Fruit fly (Drosophila melanogaster) whole organism, adult: ENCODE results near the gene Gbeta13F.

Experiments used
- CG11617 ChIP-seq: fragments of 200-800 bp; sonication (Bioruptor generic); optimal IDR thresholded peaks from 2 replicates; lab custom pipeline; 2017; ENCODE audit warnings: mild to moderate bottlenecking, missing biosample characterization, missing genetic modification reagents, missing genetic modification characterization
- CG12768 ChIP-seq: fragments of 200-800 bp; sonication (Bioruptor generic); optimal IDR thresholded peaks from 2 replicates; lab custom pipeline; 2017; ENCODE audit warnings: missing biosample characterization, missing genetic modification characterization, mild to moderate bottlenecking, moderate library complexity, missing genetic modification reagents
- CG14711 ChIP-seq: fragments of 200-800 bp; sonication (Bioruptor generic); optimal IDR thresholded peaks from 2 replicates; lab custom pipeline; 2018; ENCODE audit warnings: missing biosample characterization, mild to moderate bottlenecking, missing genetic modification characterization, moderate library complexity
- CG1620 ChIP-seq: fragments of 200-800 bp; sonication (Bioruptor generic); optimal IDR thresholded peaks from 2 replicates; lab custom pipeline; 2016; ENCODE audit warnings: missing biosample characterization, missing genetic modification characterization
- CG33017 ChIP-seq: fragments of 200-800 bp; sonication (Bioruptor generic); optimal IDR thresholded peaks from 2 replicates; lab custom pipeline; 2018; ENCODE audit warnings: missing biosample characterization, mild to moderate bottlenecking, missing genetic modification characterization, moderate library complexity
- CG5204 ChIP-seq: fragments of 200-800 bp; sonication (Bioruptor generic); optimal IDR thresholded peaks from 2 replicates; lab custom pipeline; 2016; ENCODE audit warnings: missing biosample characterization, missing genetic modification characterization
- CG7045 ChIP-seq: fragments of 200-800 bp; sonication (Bioruptor generic); optimal IDR thresholded peaks from 2 replicates; lab custom pipeline; 2017; ENCODE audit warnings: missing biosample characterization, mild to moderate bottlenecking, missing genetic modification characterization
- CG7101 ChIP-seq: fragments of 200-800 bp; sonication (Bioruptor generic); optimal IDR thresholded peaks from 2 replicates; lab custom pipeline; 2018; ENCODE audit warnings: missing biosample characterization, mild to moderate bottlenecking, missing genetic modification characterization, moderate library complexity
- Clk ChIP-seq: fragments of 200-800 bp; sonication (Bioruptor generic); optimal IDR thresholded peaks from 2 replicates; lab custom pipeline; 2017; ENCODE audit warnings: missing biosample characterization, missing genetic modification characterization
- Crg-1 ChIP-seq: fragments of 200-800 bp; sonication (Bioruptor generic); optimal IDR thresholded peaks from 2 replicates; lab custom pipeline; 2016; ENCODE audit warnings: missing biosample characterization, missing genetic modification characterization
- Hr96 ChIP-seq: fragments of 200-800 bp; sonication (Bioruptor generic); optimal IDR thresholded peaks from 2 replicates; lab custom pipeline; 2016; ENCODE audit warnings: missing biosample characterization, missing genetic modification characterization
- Mnt ChIP-seq: fragments of 200-800 bp; sonication (Bioruptor generic); optimal IDR thresholded peaks from 2 replicates; lab custom pipeline; 2016; ENCODE audit warnings: missing biosample characterization, mild to moderate bottlenecking, missing genetic modification characterization
- bab1 ChIP-seq: fragments of 200-800 bp; sonication (Bioruptor generic); optimal IDR thresholded peaks from 3 replicates; lab custom pipeline; 2019; ENCODE audit warnings: missing biosample characterization, mild to moderate bottlenecking, missing genetic modification characterization, moderate library complexity
- cic ChIP-seq: fragments of 200-800 bp; sonication (Bioruptor generic); optimal IDR thresholded peaks from 2 replicates; lab custom pipeline; 2017; ENCODE audit warnings: missing biosample characterization, mild to moderate bottlenecking, missing genetic modification characterization, moderate library complexity
- cnc ChIP-seq, 2 experiments: fragments of >200 bp; optimal IDR thresholded peaks; 2 replicates each; lab custom pipeline; 2017
- kay ChIP-seq: fragments of 200-800 bp; sonication (Bioruptor generic); peaks from one replicate; lab custom pipeline; 2016; ENCODE audit warnings: missing biosample characterization, missing genetic modification characterization, borderline replicate concordance
- ovo ChIP-seq: fragments of 200-800 bp; sonication (Bioruptor generic); optimal IDR thresholded peaks from 2 replicates; lab custom pipeline; 2016; ENCODE audit warnings: missing biosample characterization, missing genetic modification characterization
- pad ChIP-seq: fragments of 200-800 bp; sonication (Bioruptor generic); optimal IDR thresholded peaks from 3 replicates; lab custom pipeline; 2017; ENCODE audit warnings: missing biosample characterization, missing genetic modification characterization, mild to moderate bottlenecking, moderate library complexity, missing genetic modification reagents
- tj ChIP-seq: fragments of 200-800 bp; sonication (Bioruptor generic); optimal IDR thresholded peaks from 3 replicates; lab custom pipeline; 2017; ENCODE audit warnings: missing biosample characterization, mild to moderate bottlenecking, missing genetic modification characterization, moderate library complexity
- toe ChIP-seq: fragments of 200-800 bp; sonication (Bioruptor generic); optimal IDR thresholded peaks from 2 replicates; lab custom pipeline; 2016; ENCODE audit warnings: missing biosample characterization, missing genetic modification characterization

Gbeta13F gene

dm6 chrX:15888763-15889162, 28.8 kb downstream of the Gbeta13F start:
- no peak for TF ChIP-seq CG11617 (GFP tag; lab: Kevin White, UChicago)
- TF ChIP-seq Crg-1, result no peak
- TF ChIP-seq cnc (optimal IDR thresholded peaks at IDR 0.05; lab: Kevin White, UChicago), result no peak
- no peak for TF ChIP-seq kay (GFP tag; lab: Kevin White, UChicago)
- TF ChIP-seq cic, result no peak
- TF ChIP-seq pad (GFP tag; lab: Kevin White, UChicago), result no peak
- no peak for TF ChIP-seq ovo
- TF ChIP-seq Clk (GFP tag; lab: Kevin White, UChicago), result no peak
- TF ChIP-seq toe (GFP tag; lab: Kevin White, UChicago), result no peak
- no peak for TF ChIP-seq Hr96 (GFP tag; lab: Kevin White, UChicago)
- TF ChIP-seq CG12768 (GFP tag; lab: Kevin White, UChicago), result no peak
- TF ChIP-seq CG5204 (GFP tag; lab: Kevin White, UChicago), result no peak
- no peak for TF ChIP-seq Mnt (GFP tag; lab: Kevin White, UChicago)
- TF ChIP-seq tj (GFP tag; lab: Kevin White, UChicago), result no peak

dm6 chrX:15889780-15890608, 30.1 kb downstream of the Gbeta13F start, which contains the start of the genes MSBP and CG15916:
Gene MSBP (minus strand): TSS chrX:15890109.
Gene CG15916 (plus strand): TSS chrX:15890589.
- TF ChIP-seq cnc (optimal IDR thresholded peaks at IDR 0.05; lab: Kevin White, UChicago), result no peak
- no peak for TF ChIP-seq CG12768 (GFP tag; lab: Kevin White, UChicago)
- TF ChIP-seq CG7045 (GFP tag; lab: Kevin White, UChicago), result no peak
- TF ChIP-seq Clk (GFP tag; lab: Kevin White, UChicago), result no peak
- TF ChIP-seq CG1620 (GFP tag; lab: Kevin White, UChicago), result peak; percentile 31
- peak; percentile 14 for TF ChIP-seq Mnt (GFP tag; lab: Kevin White, UChicago)
- TF ChIP-seq CG14711 (tag; lab: Kevin White, UChicago), result peak; percentile 3
- no peak for TF ChIP-seq cic
- TF ChIP-seq bab1, result no peak
- TF ChIP-seq CG7101 (tag; lab: Kevin White, UChicago), result peak; percentile 13
- peak; percentile 27 for TF ChIP-seq toe (GFP tag; lab: Kevin White, UChicago)
- TF ChIP-seq CG33017 (tag; lab: Kevin White, UChicago), result no peak
- peak; percentile 16 for TF ChIP-seq CG11617 (GFP tag; lab: Kevin White, UChicago)
- peak; percentile 56 for TF ChIP-seq ovo
- TF ChIP-seq Crg-1, result no peak
- peak; percentile 22 for TF ChIP-seq tj (GFP tag; lab: Kevin White, UChicago)
- no peak for TF ChIP-seq Hr96 (GFP tag; lab: Kevin White, UChicago)
- TF ChIP-seq CG5204 (GFP tag; lab: Kevin White, UChicago), result no peak
- no peak for TF ChIP-seq pad (GFP tag; lab: Kevin White, UChicago)
- no peak for TF ChIP-seq kay (GFP tag; lab: Kevin White, UChicago)

- TF ChIP-seq CG11617 (GFP tag; lab: Kevin White, UChicago) (peak; percentile 46), CG14711 (tag; lab: Kevin White, UChicago) (peak; percentile 22), CG7045 (GFP tag; lab: Kevin White, UChicago) (no peak), pad (GFP tag; lab: Kevin White, UChicago) (peak; percentile 31), CG7101 (tag; lab: Kevin White, UChicago) (peak; percentile 64), tj (GFP tag; lab: Kevin White, UChicago) (peak; percentile 38), Clk (GFP tag; lab: Kevin White, UChicago) (no peak), bab1 (peak; percentile 19), cnc (optimal IDR thresholded peaks at IDR 0.05; lab: Kevin White, UChicago) (no peak), Mnt (GFP tag; lab: Kevin White, UChicago) (peak; percentile 64), CG33017 (tag; lab: Kevin White, UChicago) (peak; percentile 6)
Measured at dm6 chrX:15891606-15892345, 31.9 kb downstream of the Gbeta13F start, which contains the start of gene shi. Gene shi (plus strand): TSS chrX:15892116.

- TF ChIP-seq Crg-1, result no peak
- no peak for TF ChIP-seq CG1620 (GFP tag; lab: Kevin White, UChicago)
- TF ChIP-seq CG12768 (GFP tag; lab: Kevin White, UChicago), result no peak
- TF ChIP-seq toe (GFP tag; lab: Kevin White, UChicago), result no peak
- TF ChIP-seq Hr96 (GFP tag; lab: Kevin White, UChicago), result no peak
- TF ChIP-seq cic, result no peak
- TF ChIP-seq pad (GFP tag; lab: Kevin White, UChicago), result no peak
- no peak for TF ChIP-seq CG7101 (tag; lab: Kevin White, UChicago)
- no peak for TF ChIP-seq CG14711 (tag; lab: Kevin White, UChicago)
- TF ChIP-seq cnc (optimal IDR thresholded peaks at IDR 0.05; lab: Kevin White, UChicago), result no peak
- TF ChIP-seq CG33017 (tag; lab: Kevin White, UChicago), result no peak
- no peak for TF ChIP-seq CG5204 (GFP tag; lab: Kevin White, UChicago)
- no peak for TF ChIP-seq tj (GFP tag; lab: Kevin White, UChicago)
- TF ChIP-seq kay (GFP tag; lab: Kevin White, UChicago), result no peak
- TF ChIP-seq bab1, result no peak
- TF ChIP-seq CG7045 (GFP tag; lab: Kevin White, UChicago), result no peak
- TF ChIP-seq Mnt (GFP tag; lab: Kevin White, UChicago), result no peak
- TF ChIP-seq Clk (GFP tag; lab: Kevin White, UChicago), result no peak
- TF ChIP-seq ovo, result no peak
Measured at dm6 chrX:15893732-15894264, 33.9 kb downstream of the Gbeta13F start.
